Worm (Caenorhabditis elegans): ENCODE measurements around the gene DH11.5.

DH11.5 gene

DNA sequence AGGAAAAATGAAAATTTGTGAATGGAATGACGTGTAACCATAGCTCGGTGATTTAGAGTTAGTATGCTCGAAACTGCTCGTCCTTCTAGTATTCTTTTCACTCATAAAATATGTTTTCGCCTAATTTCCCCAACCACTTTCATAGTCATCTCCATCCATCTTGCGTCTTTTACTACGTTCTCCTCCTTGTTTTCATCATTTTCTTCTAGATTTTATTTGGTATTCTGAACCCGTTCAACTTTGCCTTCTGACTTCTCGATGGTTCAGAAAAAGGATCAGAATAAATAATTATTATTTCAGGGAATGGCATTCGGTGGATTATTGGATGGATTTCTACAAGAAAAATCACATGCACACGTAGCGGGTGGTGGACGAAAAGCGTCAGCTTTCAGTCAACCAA, 17.9 kb upstream of the DH11.5 start, which contains the start of gene C04H4.1:
Gene C04H4.1, plus strand, starts transcription at position 301 of the 400 bp plus-strand sequence.
- TF ChIP-seq lim-6 (tag; optimal IDR thresholded peaks at IDR 0.05), result no peak
- no peak for TF ChIP-seq K09A11.1 (tag; optimal IDR thresholded peaks at IDR 0.05; ENCODE audit: insufficient read depth)
- no peak for TF ChIP-seq fkh-10 (GFP tag; optimal IDR thresholded peaks at IDR 0.05)
- no peak for TF ChIP-seq ama-1 (optimal IDR thresholded peaks at IDR 0.05)
- TF ChIP-seq elt-2 (tag; optimal IDR thresholded peaks at IDR 0.05), result no peak
- TF ChIP-seq hlh-8 (tag; optimal IDR thresholded peaks at IDR 0.05), result no peak
- TF ChIP-seq ceh-14 (tag; optimal IDR thresholded peaks at IDR 0.05), result no peak
- no peak for TF ChIP-seq hlh-15 (tag; optimal IDR thresholded peaks at IDR 0.05)
- no peak for TF ChIP-seq pha-4 (tag; optimal IDR thresholded peaks at IDR 0.05)
- no peak for TF ChIP-seq ceh-24 (tag; optimal IDR thresholded peaks at IDR 0.05)
- TF ChIP-seq K02D7.2 (tag; optimal IDR thresholded peaks at IDR 0.05), result no peak
- no peak for TF ChIP-seq ceh-18 (tag; optimal IDR thresholded peaks at IDR 0.05)
- TF ChIP-seq rnt-1 (tag; optimal IDR thresholded peaks at IDR 0.05), result no peak
- TF ChIP-seq madf-2 (tag; optimal IDR thresholded peaks at IDR 0.05), result no peak

DNA sequence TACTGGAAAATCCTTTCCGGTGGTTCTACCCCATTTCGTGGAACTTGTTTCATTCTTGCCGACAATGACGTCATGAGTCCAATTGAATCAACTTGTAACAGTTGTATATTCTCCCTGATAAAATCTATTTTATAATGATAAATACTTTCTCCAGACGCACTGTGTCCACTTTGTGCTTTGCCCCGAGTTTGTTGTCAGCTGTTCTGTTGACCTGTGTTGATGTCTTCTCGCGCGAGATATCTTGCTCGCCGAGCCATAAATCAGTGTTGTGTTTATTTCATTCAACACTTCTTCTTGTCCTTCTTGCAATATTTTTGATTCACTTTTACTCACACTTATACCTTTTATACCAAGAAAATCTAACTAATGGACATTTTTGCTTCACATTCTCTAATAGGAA, 14.2 kb upstream of the DH11.5 start:
- TF ChIP-seq unc-55 (GFP tag; optimal IDR thresholded peaks at IDR 0.05) (no peak), che-1 (tag; optimal IDR thresholded peaks at IDR 0.05) (no peak), ceh-31 (tag; optimal IDR thresholded peaks at IDR 0.05) (no peak), sox-2 (GFP tag; IDR thresholded peaks at IDR 0.05) (no peak), mec-3 (tag; optimal IDR thresholded peaks at IDR 0.05; ENCODE audit: borderline replicate concordance) (no peak), ceh-9 (tag; optimal IDR thresholded peaks at IDR 0.05) (no peak), unc-86 (tag; optimal IDR thresholded peaks at IDR 0.05) (no peak), fkh-10 (GFP tag; optimal IDR thresholded peaks at IDR 0.05) (no peak), C08G9.2 (tag; optimal IDR thresholded peaks at IDR 0.05) (no peak), pax-1 (tag; optimal IDR thresholded peaks at IDR 0.05) (no peak), unc-3 (GFP tag; conservative IDR thresholded peaks at IDR 0.05) (no peak), unc-3 (tag; optimal IDR thresholded peaks at IDR 0.05) (no peak), sox-4 (tag; optimal IDR thresholded peaks at IDR 0.05) (no peak), odd-2 (tag; optimal IDR thresholded peaks at IDR 0.05) (no peak), dve-1 (tag; optimal IDR thresholded peaks at IDR 0.05) (no peak)

DNA sequence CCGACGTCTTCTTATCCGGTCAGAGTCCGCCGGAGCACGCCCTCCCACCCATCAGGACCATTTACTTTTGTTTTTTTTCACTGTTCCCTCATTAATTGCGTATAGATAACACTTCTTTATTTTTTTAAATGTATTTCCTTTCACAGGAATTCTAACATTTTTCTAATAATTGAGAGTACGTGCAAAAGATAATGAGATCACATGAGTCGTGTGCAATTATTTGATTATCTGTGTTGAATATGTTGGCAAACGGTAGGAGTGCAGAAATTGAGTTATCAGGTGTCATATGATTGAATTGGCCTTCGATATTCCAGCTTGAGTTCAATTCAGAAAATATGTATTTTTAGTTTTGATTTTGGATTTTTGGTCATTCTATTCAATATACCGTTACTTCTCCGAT, 8.0 kb upstream of the DH11.5 start:
- TF ChIP-seq ceh-19 (GFP tag; optimal IDR thresholded peaks at IDR 0.05) (no peak), unc-42 (tag; optimal IDR thresholded peaks at IDR 0.05) (peak; percentile 50)

DNA sequence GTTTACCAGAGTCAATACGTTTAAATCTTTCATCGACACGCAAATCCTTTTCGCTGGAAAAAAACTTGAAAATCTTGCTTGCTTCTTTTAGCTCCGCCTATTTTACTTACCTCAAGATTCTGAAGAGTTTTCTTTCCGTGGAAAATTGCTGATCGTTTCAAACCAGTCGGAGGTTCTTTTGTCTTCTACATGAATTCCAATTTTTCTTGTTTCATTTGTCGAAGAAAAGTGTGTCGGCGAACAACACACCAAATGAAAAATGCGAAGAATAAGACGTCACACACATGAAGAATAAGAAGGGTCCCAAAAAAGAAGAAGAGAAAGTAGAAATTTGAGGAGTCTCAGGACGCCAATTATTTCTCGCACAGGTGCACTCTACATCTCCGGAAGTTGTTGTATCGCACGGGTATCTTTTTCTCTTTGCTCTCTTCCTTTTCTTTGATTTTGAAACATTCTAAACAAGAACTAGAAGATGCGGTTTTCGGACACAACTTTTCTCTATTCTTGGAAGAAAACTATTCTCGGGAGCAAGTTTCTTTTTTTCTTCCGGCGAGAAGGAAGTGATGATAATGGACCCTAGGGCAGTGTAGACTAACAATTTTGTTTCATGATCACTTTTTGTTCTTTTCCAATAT, 2.1 kb upstream of the DH11.5 start:
- TF ChIP-seq ceh-48 (tag; optimal IDR thresholded peaks at IDR 0.05), result no peak
- no peak for TF ChIP-seq elt-2 (tag; optimal IDR thresholded peaks at IDR 0.05)
- no peak for TF ChIP-seq sdc-2 (tag; optimal IDR thresholded peaks at IDR 0.05)
- no peak for TF ChIP-seq K09A11.1 (tag; optimal IDR thresholded peaks at IDR 0.05; ENCODE audit: insufficient read depth)
- no peak for TF ChIP-seq hlh-30 (tag; optimal IDR thresholded peaks at IDR 0.05; ENCODE audit: insufficient read depth)
- TF ChIP-seq fkh-10 (GFP tag; optimal IDR thresholded peaks at IDR 0.05), result no peak
- TF ChIP-seq pros-1 (tag; optimal IDR thresholded peaks at IDR 0.05), result no peak
- no peak for TF ChIP-seq hlh-13 (GFP tag; optimal IDR thresholded peaks at IDR 0.05)
- no peak for TF ChIP-seq npax-4 (tag; optimal IDR thresholded peaks at IDR 0.05)
- TF ChIP-seq sox-2 (GFP tag; IDR thresholded peaks at IDR 0.05), result no peak
- TF ChIP-seq pax-1 (tag; optimal IDR thresholded peaks at IDR 0.05), result no peak
- no peak for TF ChIP-seq pha-2 (tag; optimal IDR thresholded peaks at IDR 0.05)
- TF ChIP-seq ets-4 (tag; optimal IDR thresholded peaks at IDR 0.05), result no peak
- TF ChIP-seq syd-9 (tag; optimal IDR thresholded peaks at IDR 0.05), result no peak
- TF ChIP-seq T23F11.4 (GFP tag; optimal IDR thresholded peaks at IDR 0.05), result no peak
- no peak for TF ChIP-seq fax-1 (tag; optimal IDR thresholded peaks at IDR 0.05)
- TF ChIP-seq unc-55 (GFP tag; optimal IDR thresholded peaks at IDR 0.05), result no peak
- TF ChIP-seq hlh-6 (tag; optimal IDR thresholded peaks at IDR 0.05), result no peak
- TF ChIP-seq ahr-1 (tag; optimal IDR thresholded peaks at IDR 0.05), result no peak
- no peak for TF ChIP-seq mec-3 (tag; optimal IDR thresholded peaks at IDR 0.05; ENCODE audit: borderline replicate concordance)

Data from whole organism, late embryonic.